Worm (Caenorhabditis elegans) whole organism, L3 larva: ENCODE results near the gene F45B8.5.

Experiments used
- pqm-1 ChIP-seq: fragments of 150-350 bp; optimal IDR thresholded peaks from 2 replicates; lab custom pipeline; 2017; ENCODE audit warnings: missing biosample characterization, missing genetic modification characterization, inconsistent platforms
- zag-1 ChIP-seq: fragments of 150-350 bp; optimal IDR thresholded peaks from 2 replicates; lab custom pipeline; 2014; ENCODE audit warnings: missing biosample characterization, missing genetic modification characterization

DNA sequence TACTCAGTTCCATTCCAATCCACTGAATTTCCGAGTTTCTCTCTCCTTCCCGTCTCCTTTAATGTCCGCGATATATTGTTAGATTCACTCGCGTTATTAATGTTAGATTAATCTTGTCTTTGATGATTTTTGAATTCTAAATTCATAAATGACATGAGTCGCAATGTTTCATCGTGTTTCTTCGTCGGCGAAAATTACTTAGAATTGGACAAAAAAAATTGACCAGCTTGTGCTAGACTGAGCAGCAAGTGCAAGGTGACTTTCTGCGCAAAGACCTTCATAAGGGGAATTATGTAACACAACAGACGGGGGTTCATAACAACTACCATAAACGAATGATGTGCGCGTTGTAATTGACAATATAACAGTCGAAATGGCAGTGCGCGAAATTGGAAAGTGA lies 7.5 kb upstream of the F45B8.5 start:
- no peak for TF ChIP-seq zag-1 (tag; lab: Kevin White, UChicago)
- TF ChIP-seq pqm-1, result no peak
